Fruit fly (Drosophila melanogaster) whole organism: Measurements from ENCODE around the gene RpS25.

Source experiments
- CG8478 ChIP-seq: fragments of >200 bp; optimal IDR thresholded peaks from 2 replicates; lab custom pipeline; 2018; ENCODE audit warnings: inconsistent platforms
- Dll ChIP-seq: fragments of >200 bp; optimal IDR thresholded peaks from 2 replicates; lab custom pipeline; 2017
- EcR ChIP-seq, 2 experiments: fragments of >200 bp; optimal IDR thresholded peaks; 2 replicates each; lab custom pipeline; 2017; ENCODE audit warnings: missing biosample characterization in 2 of 2, missing genetic modification characterization in 2 of 2, missing genetic modification reagents in 2 of 2
- pan ChIP-seq: fragments of >200 bp; optimal IDR thresholded peaks from 2 replicates; lab custom pipeline; 2017
- psq ChIP-seq: fragments of >200 bp; optimal IDR thresholded peaks from 2 replicates; lab custom pipeline; 2017
- usp ChIP-seq: fragments of >200 bp; optimal IDR thresholded peaks from 2 replicates; lab custom pipeline; 2017; ENCODE audit warnings: missing biosample characterization, missing genetic modification characterization, mixed read lengths

The RpS25 gene

dm6 chr3R:11197389-11197716 is 18.7 kb downstream of the RpS25 start, which contains the start of gene cu:
Gene cu (plus strand): TSS chr3R:11197592.
- TF ChIP-seq psq (lab: Kevin White, UChicago) (no peak), pan (lab: Kevin White, UChicago) (no peak), Dll (no peak), EcR (GFP tag; optimal IDR thresholded peaks at IDR 0.05; lab: Kevin White, UChicago) (no peak), usp (no peak), CG8478 (no peak)

- no peak for TF ChIP-seq CG8478
- TF ChIP-seq usp: no peak
- no peak for TF ChIP-seq pan (lab: Kevin White, UChicago)
- TF ChIP-seq psq (lab: Kevin White, UChicago): no peak
- TF ChIP-seq Dll: no peak
- TF ChIP-seq EcR (GFP tag; optimal IDR thresholded peaks at IDR 0.05; lab: Kevin White, UChicago): no peak
Measured at dm6 chr3R:11196648-11197388, 19.3 kb downstream of the RpS25 start.

- TF ChIP-seq CG8478 (no peak), psq (lab: Kevin White, UChicago) (no peak), usp (no peak), pan (lab: Kevin White, UChicago) (no peak), Dll (no peak), EcR (GFP tag; optimal IDR thresholded peaks at IDR 0.05; lab: Kevin White, UChicago) (no peak)
Measured at dm6 chr3R:11195792-11196191, 20.3 kb downstream of the RpS25 start, which contains the start of gene CG18577. Gene CG18577 (plus strand): TSS chr3R:11196092.

- TF ChIP-seq CG8478 (no peak), pan (lab: Kevin White, UChicago) (no peak), EcR (GFP tag; optimal IDR thresholded peaks at IDR 0.05; lab: Kevin White, UChicago) (no peak), usp (no peak), psq (lab: Kevin White, UChicago) (no peak), Dll (no peak)
Measured at dm6 chr3R:11178300-11178699, 37.8 kb downstream of the RpS25 start.

dm6 chr3R:11177579-11177978 is 38.5 kb downstream of the RpS25 start:
- no peak for TF ChIP-seq Dll
- no peak for TF ChIP-seq psq (lab: Kevin White, UChicago)
- no peak for TF ChIP-seq pan (lab: Kevin White, UChicago)
- TF ChIP-seq CG8478: no peak
- no peak for TF ChIP-seq EcR (GFP tag; optimal IDR thresholded peaks at IDR 0.05; lab: Kevin White, UChicago)
- no peak for TF ChIP-seq usp

dm6 chr3R:11175777-11176176 is 40.3 kb downstream of the RpS25 start:
- no peak for TF ChIP-seq pan (lab: Kevin White, UChicago)
- TF ChIP-seq EcR (GFP tag; optimal IDR thresholded peaks at IDR 0.05; lab: Kevin White, UChicago): no peak
- no peak for TF ChIP-seq Dll
- TF ChIP-seq usp: no peak
- TF ChIP-seq CG8478: no peak
- no peak for TF ChIP-seq psq (lab: Kevin White, UChicago)

- TF ChIP-seq usp (no peak), pan (lab: Kevin White, UChicago) (no peak), CG8478 (no peak), EcR (GFP tag; optimal IDR thresholded peaks at IDR 0.05; lab: Kevin White, UChicago) (no peak), psq (lab: Kevin White, UChicago) (no peak), Dll (no peak)
Measured at dm6 chr3R:11175308-11175707, 40.8 kb downstream of the RpS25 start, which contains the start of the genes Ugt304A1 and Ugt303A1. Gene Ugt304A1 (minus strand): TSS chr3R:11175408. Gene Ugt303A1 (plus strand): TSS chr3R:11175529.

dm6 chr3R:11173169-11173506 is 42.9 kb downstream of the RpS25 start:
- TF ChIP-seq usp: no peak
- no peak for TF ChIP-seq CG8478
- no peak for TF ChIP-seq psq (lab: Kevin White, UChicago)
- TF ChIP-seq EcR (GFP tag; optimal IDR thresholded peaks at IDR 0.05; lab: Kevin White, UChicago): no peak
- no peak for TF ChIP-seq pan (lab: Kevin White, UChicago)
- no peak for TF ChIP-seq Dll

dm6 chr3R:11172460-11173168 is 43.5 kb downstream of the RpS25 start, which contains the start of gene Ugt35A1:
Gene Ugt35A1 (minus strand): TSS chr3R:11172664.
- TF ChIP-seq Dll (no peak), psq (lab: Kevin White, UChicago) (no peak), usp (no peak), EcR (GFP tag; optimal IDR thresholded peaks at IDR 0.05; lab: Kevin White, UChicago) (no peak), CG8478 (no peak), pan (lab: Kevin White, UChicago) (no peak)

- TF ChIP-seq Dll (no peak), EcR (GFP tag; optimal IDR thresholded peaks at IDR 0.05; lab: Kevin White, UChicago) (no peak)
Measured at dm6 chr3R:11170146-11170545, 45.9 kb downstream of the RpS25 start, which contains the start of gene Ugt35B1. Gene Ugt35B1 (minus strand): TSS chr3R:11170246.

- TF ChIP-seq usp: no peak
- TF ChIP-seq psq (lab: Kevin White, UChicago): no peak
- TF ChIP-seq Dll: no peak
- TF ChIP-seq CG8478: no peak
- TF ChIP-seq pan (lab: Kevin White, UChicago): no peak
Measured at dm6 chr3R:11167931-11168465, 48.1 kb downstream of the RpS25 start, which contains the start of gene Ugt35E2. Gene Ugt35E2 (minus strand): TSS chr3R:11167981.

dm6 chr3R:11165974-11166373 is 50.1 kb downstream of the RpS25 start, which contains the start of gene Ugt35E1:
Gene Ugt35E1 (minus strand): TSS chr3R:11166074.
- TF ChIP-seq EcR (GFP tag; optimal IDR thresholded peaks at IDR 0.05; lab: Kevin White, UChicago): no peak
- no peak for TF ChIP-seq usp
